Fruit fly (Drosophila melanogaster): ENCODE measurements around the gene Afti.

Gene Afti

dm6 chr3R:14311027-14311426 lies 15.5 kb downstream of the Afti start (continued):
- TF ChIP-seq lola (GFP tag; optimal IDR thresholded peaks at IDR 0.05) = peak in 1 of 3 experiments; percentile 12

- TF ChIP-seq Dip3 (GFP tag; optimal IDR thresholded peaks at IDR 0.05) = no peak
- no peak for TF ChIP-seq Lim3 (GFP tag; IDR thresholded peaks at IDR 0.05)
- no peak for TF ChIP-seq Elba2 (GFP tag; optimal IDR thresholded peaks at IDR 0.05)
- TF ChIP-seq sd (tag; optimal IDR thresholded peaks at IDR 0.05) = peak; percentile 47
- no peak for TF ChIP-seq cad (GFP tag; optimal IDR thresholded peaks at IDR 0.05)
These were observed 16.4 kb downstream of the Afti start, which contains the start of gene CG31321 for dm6 chr3R:14310062-14310461. Gene CG31321 (plus strand): TSS chr3R:14310362.

DNA sequence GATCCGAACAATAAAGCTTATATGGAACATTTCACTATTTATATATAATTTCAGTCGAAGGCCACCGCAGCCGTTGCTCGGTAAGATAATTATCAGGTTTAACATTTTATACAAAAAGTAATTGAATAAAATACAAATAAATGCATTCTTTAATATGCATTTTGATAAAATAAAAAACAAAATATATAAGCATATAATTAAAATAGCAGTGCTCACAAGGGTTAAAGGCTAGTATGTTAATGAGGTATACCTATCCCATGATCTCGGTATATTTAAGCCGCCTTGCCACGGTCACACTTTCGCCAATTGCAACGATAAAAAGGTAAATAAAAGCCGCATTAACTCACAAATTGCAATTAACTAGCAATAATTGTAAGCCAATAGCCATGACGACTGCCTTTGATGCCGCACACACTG lies 17.7 kb downstream of the Afti start, which contains the start of gene Polr2I:
TSS of gene Polr2I (plus strand) at position 289 of the 417 bp plus-strand sequence.
- TF ChIP-seq CG7928 (GFP tag; optimal IDR thresholded peaks at IDR 0.05) (no peak), CG4424 (GFP tag; optimal IDR thresholded peaks at IDR 0.05) (peak; percentile 48), CG17829 (tag; optimal IDR thresholded peaks at IDR 0.05) (peak; percentile 37), pfk (GFP tag; optimal IDR thresholded peaks at IDR 0.05) (no peak), fru (optimal IDR thresholded peaks at IDR 0.05) (no peak), CG2712 (tag; optimal IDR thresholded peaks at IDR 0.05) (peak; percentile 54), Dbx (GFP tag; IDR thresholded peaks at IDR 0.05) (0 out of 3 replicates have a peak, but pooled peaks have one; percentile 13), Camta (GFP tag; optimal IDR thresholded peaks at IDR 0.05) (no peak), CG30431 (GFP tag; optimal IDR thresholded peaks at IDR 0.05) (no peak), Atf6 (GFP tag; IDR thresholded peaks at IDR 0.05) (peak; percentile 28; the same call in 1 of the 2 replicates), ind (GFP tag; optimal IDR thresholded peaks at IDR 0.05) (peak; percentile 16), exex (tag; optimal IDR thresholded peaks at IDR 0.05) (peak; percentile 20), Lpt (GFP tag; optimal IDR thresholded peaks at IDR 0.05) (no peak), Hr3 (GFP tag; optimal IDR thresholded peaks at IDR 0.05) (peak; percentile 54), CG31365 (tag; optimal IDR thresholded peaks at IDR 0.05) (no peak), CG1602 (GFP tag; optimal IDR thresholded peaks at IDR 0.05) (peak; percentile 32), CG43689 (GFP tag; IDR thresholded peaks at IDR 0.05) (no peak), CG13894 (tag; optimal IDR thresholded peaks at IDR 0.05) (no peak), ttk (GFP tag; IDR thresholded peaks at IDR 0.05) (no peak), CG33557 (GFP tag; optimal IDR thresholded peaks at IDR 0.05) (no peak), E2f2 (GFP tag; IDR thresholded peaks at IDR 0.05) (no peak), CG12155 (GFP tag; optimal IDR thresholded peaks at IDR 0.05) (peak; percentile 31), CG9876 (GFP tag; optimal IDR thresholded peaks at IDR 0.05) (no peak), Spps (tag; optimal IDR thresholded peaks at IDR 0.05) (no peak), CG18599 (GFP tag; optimal IDR thresholded peaks at IDR 0.05) (no peak), CG15696 (tag; optimal IDR thresholded peaks at IDR 0.05) (peak; percentile 26), CG18476 (GFP tag; optimal IDR thresholded peaks at IDR 0.05) (no peak), slp2 (GFP tag; optimal IDR thresholded peaks at IDR 0.05) (no peak), zfh1 (GFP tag; IDR thresholded peaks at IDR 0.05) (no peak), ERR (GFP tag; optimal IDR thresholded peaks at IDR 0.05) (no peak), shn (GFP tag; optimal IDR thresholded peaks at IDR 0.05) (no peak), CG9609 (GFP tag; optimal IDR thresholded peaks at IDR 0.05) (no peak), CG4820 (GFP tag; optimal IDR thresholded peaks at IDR 0.05) (peak; percentile 31), eyg (GFP tag; optimal IDR thresholded peaks at IDR 0.05) (no peak), CG1792 (GFP tag; optimal IDR thresholded peaks at IDR 0.05) (no peak), sim (GFP tag; IDR thresholded peaks at IDR 0.05) (no peak), pnt (GFP tag; optimal IDR thresholded peaks at IDR 0.05) (no peak), CG12391 (tag; optimal IDR thresholded peaks at IDR 0.05) (peak; percentile 60), otp (GFP tag; IDR thresholded peaks at IDR 0.05) (no peak), CG15269 (tag; optimal IDR thresholded peaks at IDR 0.05) (peak; percentile 44), ssp (GFP tag; IDR thresholded peaks at IDR 0.05) (peak; percentile 25; the same call in 1 of the 2 replicates), tgo (GFP tag; IDR thresholded peaks at IDR 0.05) (peak; percentile 37; the same call in 2 of the 3 replicates), chm (GFP tag; IDR thresholded peaks at IDR 0.05) (no peak)

All from whole organism, embryonic.